Fruit fly (Drosophila melanogaster): ENCODE measurements around the gene b.

b gene

DNA sequence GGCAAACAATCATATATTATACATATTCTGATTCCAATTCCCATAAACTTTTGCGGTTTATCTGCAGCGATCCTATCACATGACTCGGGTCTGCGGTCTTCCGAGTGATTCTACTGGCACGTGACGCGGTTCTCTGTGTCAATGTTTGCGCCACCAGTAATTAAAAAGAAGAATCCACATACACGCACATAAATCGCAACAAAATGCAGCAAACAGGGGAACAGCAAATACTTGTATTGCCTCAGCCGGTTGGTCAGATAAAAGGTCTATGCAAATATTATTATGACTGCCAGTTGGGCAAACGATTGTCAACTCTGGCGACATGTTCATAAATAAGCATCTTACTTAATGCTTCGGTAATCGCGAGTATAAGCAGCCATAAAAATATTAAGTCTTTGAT, 13.1 kb upstream of the b start:
- no peak for TF ChIP-seq acj6 (GFP tag; optimal IDR thresholded peaks at IDR 0.05)
- TF ChIP-seq esn (GFP tag; optimal IDR thresholded peaks at IDR 0.05): peak; percentile 40
- TF ChIP-seq fkh (GFP tag; optimal IDR thresholded peaks at IDR 0.05): peak; percentile 39
- TF ChIP-seq Eip78C (GFP tag): peak; percentile 64

DNA sequence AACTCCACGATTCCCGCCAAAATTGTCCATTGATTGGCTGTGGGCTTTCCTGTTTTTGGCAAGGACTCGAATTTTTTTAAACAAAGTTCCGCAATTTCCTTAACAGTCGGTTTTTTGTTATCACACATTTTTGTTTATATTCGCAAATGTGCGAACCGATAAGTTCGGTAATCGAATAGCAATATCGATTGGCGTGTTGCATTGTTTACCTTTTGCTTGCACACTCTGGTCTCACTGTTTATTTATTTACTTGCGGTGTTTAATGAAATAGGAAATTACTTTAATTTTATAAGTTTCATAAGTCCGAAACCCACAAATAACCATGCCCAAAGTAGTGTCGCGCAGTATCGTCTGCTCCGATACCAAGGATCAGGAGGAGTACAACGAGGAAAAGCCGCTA, 9.7 kb upstream of the b start, which contains the start of the genes Adat1 and CG16865:
Adat1 (minus strand) TSS at position 152 of the 400 bp plus-strand sequence.
CG16865 (plus strand) TSS at position 200 of the 400 bp plus-strand sequence.
- no peak for TF ChIP-seq fd59A (GFP tag; optimal IDR thresholded peaks at IDR 0.05)
- TF ChIP-seq fkh (GFP tag; optimal IDR thresholded peaks at IDR 0.05): peak; percentile 100
- TF ChIP-seq net (GFP tag; optimal IDR thresholded peaks at IDR 0.05): no peak

DNA sequence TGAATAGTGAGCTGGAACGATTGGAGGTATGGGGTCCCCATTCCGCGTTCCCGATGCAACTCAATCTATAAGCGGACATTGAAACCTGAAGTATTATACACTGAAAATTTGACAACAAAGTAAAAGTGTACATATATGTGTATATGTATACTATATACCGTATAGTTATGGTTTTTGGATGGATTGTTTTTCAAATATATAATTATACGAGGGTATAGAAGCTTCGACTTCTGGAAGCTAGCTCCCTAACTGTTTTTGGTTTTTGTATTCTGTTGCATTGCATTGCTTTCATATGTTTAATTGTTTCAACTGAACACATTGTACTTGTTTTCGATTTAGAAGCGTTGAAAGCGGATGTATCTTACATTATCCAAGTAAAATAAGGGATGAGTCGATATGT, 7.9 kb upstream of the b start, which contains the start of gene CG16888:
CG16888 (minus strand) TSS at position 101 of the 400 bp plus-strand sequence.
- TF ChIP-seq vri (GFP tag; optimal IDR thresholded peaks at IDR 0.05) (no peak), net (GFP tag; optimal IDR thresholded peaks at IDR 0.05) (no peak), CG8119 (GFP tag; IDR thresholded peaks at IDR 0.05) (no peak), CG9139 (GFP tag; optimal IDR thresholded peaks at IDR 0.05) (no peak), CG15336 (GFP tag; IDR thresholded peaks at IDR 0.05) (no peak), Ets21C (GFP tag; optimal IDR thresholded peaks at IDR 0.05) (no peak), Blimp-1 (GFP tag; optimal IDR thresholded peaks at IDR 0.05) (no peak), cyc (GFP tag; optimal IDR thresholded peaks at IDR 0.05) (no peak), Eip93F (GFP tag; optimal IDR thresholded peaks at IDR 0.05) (no peak), ss (GFP tag; optimal IDR thresholded peaks at IDR 0.05) (no peak), Eip78C (GFP tag) (no peak), CG6163 (GFP tag; IDR thresholded peaks at IDR 0.05) (no peak), Lpt (GFP tag; optimal IDR thresholded peaks at IDR 0.05) (no peak), CG11294 (GFP tag; IDR thresholded peaks at IDR 0.05) (no peak), Ets96B (tag; optimal IDR thresholded peaks at IDR 0.05) (no peak), Eip75B (GFP tag; optimal IDR thresholded peaks at IDR 0.05) (no peak), CG11762 (GFP tag; optimal IDR thresholded peaks at IDR 0.05; ENCODE audit: insufficient read depth) (no peak), CG4318 (GFP tag; optimal IDR thresholded peaks at IDR 0.05) (no peak), CG31627 (GFP tag; optimal IDR thresholded peaks at IDR 0.05) (no peak), acj6 (GFP tag; optimal IDR thresholded peaks at IDR 0.05) (no peak)

DNA sequence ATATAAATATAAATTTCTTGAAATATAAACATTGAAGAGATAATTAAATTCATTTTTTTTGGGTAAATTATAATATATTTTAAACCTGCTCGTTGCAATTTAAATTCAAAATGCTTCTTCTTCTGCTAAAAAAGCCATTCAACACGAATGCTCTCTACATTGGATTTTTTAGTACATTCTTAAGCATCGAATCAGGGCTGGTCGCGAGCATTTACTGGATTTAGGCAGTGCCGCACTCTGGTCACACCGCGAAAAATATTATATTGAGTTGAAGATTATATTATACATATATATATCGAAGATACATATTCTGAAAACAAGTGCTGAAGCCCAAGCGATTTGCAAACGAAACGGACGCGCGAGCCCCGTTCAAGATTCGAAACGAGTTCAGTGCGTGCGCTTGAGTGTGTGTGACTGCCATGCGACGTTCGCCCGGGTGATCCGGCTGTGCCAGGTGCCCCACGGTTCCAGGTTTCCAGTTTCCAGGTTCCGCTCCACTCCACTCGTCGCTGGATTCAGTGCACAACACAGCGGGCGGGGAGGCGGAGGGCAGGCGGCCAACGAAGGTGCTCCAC, 7.4 kb upstream of the b start, which contains the start of gene Sos:
Sos (plus strand) TSS at position 213 of the 575 bp plus-strand sequence.
- TF ChIP-seq fkh (GFP tag; optimal IDR thresholded peaks at IDR 0.05) (no peak), CG8319 (GFP tag; optimal IDR thresholded peaks at IDR 0.05) (no peak), CG11762 (GFP tag; optimal IDR thresholded peaks at IDR 0.05; ENCODE audit: insufficient read depth) (no peak), achi (GFP tag; optimal IDR thresholded peaks at IDR 0.05) (no peak), CG8119 (GFP tag; IDR thresholded peaks at IDR 0.05) (no peak), OdsH (GFP tag; optimal IDR thresholded peaks at IDR 0.05) (no peak), Ets21C (GFP tag; optimal IDR thresholded peaks at IDR 0.05) (no peak), Hr38 (GFP tag; optimal IDR thresholded peaks at IDR 0.05) (no peak), topi (GFP tag; optimal IDR thresholded peaks at IDR 0.05) (no peak), vri (GFP tag; optimal IDR thresholded peaks at IDR 0.05) (no peak), Eip78C (GFP tag) (no peak), CG15336 (GFP tag; IDR thresholded peaks at IDR 0.05) (no peak), Hr4 (GFP tag; optimal IDR thresholded peaks at IDR 0.05) (no peak), CG11902 (GFP tag; optimal IDR thresholded peaks at IDR 0.05) (no peak), CG9139 (GFP tag; optimal IDR thresholded peaks at IDR 0.05) (no peak)

DNA sequence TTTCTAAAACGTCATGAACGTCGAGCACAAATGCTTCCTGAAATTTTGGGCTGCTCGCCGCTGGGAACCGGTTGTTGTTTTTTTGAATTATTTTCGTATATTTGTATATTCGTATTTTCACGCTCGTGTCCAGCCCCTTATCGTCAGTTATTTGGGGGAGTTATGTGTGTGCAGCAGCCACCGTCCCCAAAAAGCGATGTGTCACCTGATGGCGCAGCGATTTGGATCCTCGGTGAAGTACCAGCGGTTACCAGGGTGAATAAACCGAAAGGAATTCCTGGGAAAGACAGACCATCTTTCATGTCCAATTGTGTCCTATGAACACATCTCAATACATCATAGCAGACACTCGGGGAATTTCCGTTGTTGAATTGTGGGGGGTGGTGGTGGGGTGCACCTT, 872 bp upstream of the b start:
- no peak for TF ChIP-seq Hr4 (GFP tag; optimal IDR thresholded peaks at IDR 0.05)

DNA sequence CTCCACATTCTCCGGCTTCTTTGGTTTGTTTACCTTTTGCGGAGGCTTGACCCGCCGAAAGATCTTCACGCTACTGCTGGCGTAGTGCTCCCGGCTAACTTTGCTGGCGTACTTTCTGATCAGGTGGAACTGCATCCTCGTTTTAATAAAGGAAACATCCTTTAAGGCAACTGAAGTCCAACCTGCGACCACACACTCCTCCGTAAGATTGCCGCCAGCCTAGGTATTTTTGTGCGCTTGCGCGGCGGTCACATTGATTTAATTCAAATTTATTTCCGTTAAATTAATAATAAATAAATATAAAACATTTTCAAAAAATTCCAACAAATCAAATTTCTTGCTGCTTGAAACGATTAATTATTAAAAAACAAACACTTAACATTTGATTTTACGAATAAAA, 6.5 kb downstream of the b start, which contains the start of gene PolG1:
PolG1 (minus strand) TSS at position 216 of the 400 bp plus-strand sequence.
- TF ChIP-seq CG1621 (tag; optimal IDR thresholded peaks at IDR 0.05) (peak; percentile 77), CG3032 (tag; optimal IDR thresholded peaks at IDR 0.05) (no peak)
